Fruit fly (Drosophila melanogaster): ENCODE measurements around the gene CG15169.

The CG15169 gene

DNA sequence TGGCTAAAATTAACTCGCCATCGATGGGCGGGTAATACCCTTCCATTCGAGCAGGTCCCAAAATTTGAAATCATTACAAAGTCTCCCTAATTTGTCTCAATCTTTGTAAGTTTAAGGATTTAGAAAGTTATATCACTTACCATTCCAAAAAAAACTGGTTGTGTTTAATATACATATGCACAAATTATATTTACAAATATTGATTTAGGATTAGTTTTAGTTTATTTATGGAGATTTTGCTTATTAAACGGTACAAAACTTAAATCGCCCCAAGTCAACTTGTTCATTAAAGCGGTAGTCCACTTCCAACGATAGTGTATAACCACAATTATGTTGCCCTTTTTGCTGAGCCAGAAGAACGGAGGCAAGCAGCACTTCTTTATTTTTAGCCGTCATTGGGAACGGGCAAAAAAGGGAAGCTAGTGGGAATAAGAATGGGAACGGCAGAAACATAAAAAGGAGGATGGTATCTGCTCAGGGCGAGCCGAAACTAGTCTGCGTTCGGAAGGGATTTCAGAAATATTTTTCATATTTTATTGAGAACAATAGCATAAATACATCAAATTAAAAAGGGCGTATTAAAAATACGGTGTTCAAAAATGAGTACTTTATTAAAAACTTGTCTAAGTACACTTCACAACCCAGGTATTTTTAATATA, 42.6 kb upstream of the CG15169 start (continued):
- TF ChIP-seq CG18476 (GFP tag; optimal IDR thresholded peaks at IDR 0.05) (peak; percentile 2), CG4707 (GFP tag; optimal IDR thresholded peaks at IDR 0.05) (peak; percentile 62), lov (optimal IDR thresholded peaks at IDR 0.05) (no peak), lov (GFP tag; IDR thresholded peaks at IDR 0.05) (no peak), CG3847 (GFP tag; IDR thresholded peaks at IDR 0.05) (0 out of 2 replicates have a peak, but pooled peaks have one; percentile 14), sisA (GFP tag; IDR thresholded peaks at IDR 0.05) (peak; percentile 57), rib (GFP tag; IDR thresholded peaks at IDR 0.05) (no peak), CG15696 (tag; optimal IDR thresholded peaks at IDR 0.05) (peak; percentile 28), CG18011 (GFP tag; optimal IDR thresholded peaks at IDR 0.05) (no peak), CG4424 (GFP tag; optimal IDR thresholded peaks at IDR 0.05) (peak; percentile 56), tgo (GFP tag; IDR thresholded peaks at IDR 0.05) (no peak), fd64A (GFP tag; optimal IDR thresholded peaks at IDR 0.05) (peak; percentile 2), stwl (tag; optimal IDR thresholded peaks at IDR 0.05) (no peak), pho (GFP tag; optimal IDR thresholded peaks at IDR 0.05) (peak; percentile 9), MESR4 (GFP tag; optimal IDR thresholded peaks at IDR 0.05) (no peak), Xrp1 (GFP tag; IDR thresholded peaks at IDR 0.05) (peak; percentile 80), CG6791 (GFP tag; IDR thresholded peaks at IDR 0.05; ENCODE audit: partially characterized antibody) (no peak), gcm (GFP tag; optimal IDR thresholded peaks at IDR 0.05) (peak; percentile 80), inv (GFP tag; IDR thresholded peaks at IDR 0.05; ENCODE audit: partially characterized antibody) (no peak), ranshi (GFP tag; IDR thresholded peaks at IDR 0.05) (peak; percentile 19; the same call in 1 of the 2 replicates), onecut (GFP tag; IDR thresholded peaks at IDR 0.05) (peak; percentile 44; the same call in 1 of the 2 replicates), E2f1 (GFP tag; IDR thresholded peaks at IDR 0.05) (0 out of 2 replicates have a peak, but pooled peaks have one; percentile 24), CG14014 (GFP tag; IDR thresholded peaks at IDR 0.05) (no peak), Antp (GFP tag; optimal IDR thresholded peaks at IDR 0.05) (no peak), CG10321 (GFP tag; IDR thresholded peaks at IDR 0.05) (no peak), esg (GFP tag; conservative IDR thresholded peaks at IDR 0.05) (no peak), wdn (GFP tag; IDR thresholded peaks at IDR 0.05) (no peak), CG30431 (GFP tag; optimal IDR thresholded peaks at IDR 0.05) (peak; percentile 66), BtbVII (GFP tag; optimal IDR thresholded peaks at IDR 0.05) (peak; percentile 31), twi (tag; optimal IDR thresholded peaks at IDR 0.05) (peak; percentile 36), CG4730 (GFP tag; IDR thresholded peaks at IDR 0.05) (no peak), her (GFP tag; optimal IDR thresholded peaks at IDR 0.05) (no peak), Atf3 (GFP tag; optimal IDR thresholded peaks at IDR 0.05) (no peak), TFAM (GFP tag; optimal IDR thresholded peaks at IDR 0.05) (no peak), CG13296 (GFP tag; optimal IDR thresholded peaks at IDR 0.05) (peak; percentile 49), CG31441 (GFP tag; IDR thresholded peaks at IDR 0.05) (peak; percentile 76), CG6175 (GFP tag; IDR thresholded peaks at IDR 0.05) (no peak), Fer2 (tag; optimal IDR thresholded peaks at IDR 0.05) (peak; percentile 32), CG11085 (GFP tag; IDR thresholded peaks at IDR 0.05) (no peak), CG2199 (GFP tag; IDR thresholded peaks at IDR 0.05) (no peak), Nf-YB (GFP tag; optimal IDR thresholded peaks at IDR 0.05) (peak; percentile 66), Oaz (GFP tag; IDR thresholded peaks at IDR 0.05) (no peak), Asciz (GFP tag; optimal IDR thresholded peaks at IDR 0.05) (peak; percentile 61), CG14441 (GFP tag; IDR thresholded peaks at IDR 0.05) (no peak), Xbp1 (GFP tag; optimal IDR thresholded peaks at IDR 0.05) (peak; percentile 56), Gug (GFP tag; IDR thresholded peaks at IDR 0.05) (no peak), CG7987 (GFP tag; optimal IDR thresholded peaks at IDR 0.05) (peak; percentile 10), corto (GFP tag; optimal IDR thresholded peaks at IDR 0.05) (peak; percentile 30), CG8281 (tag; optimal IDR thresholded peaks at IDR 0.05) (peak; percentile 17), CG2129 (GFP tag; IDR thresholded peaks at IDR 0.05; ENCODE audit: partially characterized antibody) (no peak), z (GFP tag; IDR thresholded peaks at IDR 0.05) (no peak)

Data from whole organism, embryonic.